Worm (Caenorhabditis elegans) whole organism, L4/young adult: ENCODE measurements around the gene F52C6.4.

ENCODE experiments used
- W03F9.2 ChIP-seq: fragments of 150-350 bp; optimal IDR thresholded peaks from 2 replicates; lab custom pipeline; 2014; ENCODE audit warnings: missing biosample characterization, missing genetic modification characterization
- dao-5 ChIP-seq: sonication (generic microtip); optimal IDR thresholded peaks from 2 replicates; lab custom pipeline; 2016; ENCODE audit warnings: missing genotype, missing genetic modification characterization, moderate library complexity, missing compliant biosample characterization
- him-1 ChIP-seq: sonication (generic microtip); optimal IDR thresholded peaks from 2 replicates; lab custom pipeline; 2016; ENCODE audit warnings: missing genotype, missing genetic modification reagents, missing genetic modification characterization, missing compliant biosample characterization

F52C6.4 gene

ce11 chrII:1922665-1923187 is at the start of gene F52C6.4, which contains the start of gene bath-2:
TSS of gene F52C6.4 (plus strand) at chrII:1923137.
TSS of gene bath-2 (minus strand) at chrII:1922765.
- TF ChIP-seq him-1 (tag; lab: Kevin White, UChicago) (no peak), W03F9.2 (tag; lab: Kevin White, UChicago) (no peak), dao-5 (tag; lab: Kevin White, UChicago) (no peak)

- no peak for TF ChIP-seq dao-5 (tag; lab: Kevin White, UChicago)
- no peak for TF ChIP-seq him-1 (tag; lab: Kevin White, UChicago)
- TF ChIP-seq W03F9.2 (tag; lab: Kevin White, UChicago): no peak
These were observed 47.3 kb upstream of the F52C6.4 start, which contains the start of gene math-13 for ce11 chrII:1875658-1876057. TSS of gene math-13 (plus strand) at chrII:1875958.

ce11 chrII:1878663-1879062 is 44.3 kb upstream of the F52C6.4 start, which contains the start of gene math-16:
TSS of gene math-16 (minus strand) at chrII:1878763.
- TF ChIP-seq him-1 (tag; lab: Kevin White, UChicago): no peak
- no peak for TF ChIP-seq dao-5 (tag; lab: Kevin White, UChicago)
- TF ChIP-seq W03F9.2 (tag; lab: Kevin White, UChicago): no peak

- TF ChIP-seq dao-5 (tag; lab: Kevin White, UChicago): no peak
- TF ChIP-seq him-1 (tag; lab: Kevin White, UChicago): no peak
- TF ChIP-seq W03F9.2 (tag; lab: Kevin White, UChicago): no peak
These were observed 40.2 kb upstream of the F52C6.4 start, which contains the start of gene math-5 for ce11 chrII:1882705-1883104. TSS of gene math-5 (minus strand) at chrII:1882805.

- TF ChIP-seq him-1 (tag; lab: Kevin White, UChicago) (no peak), W03F9.2 (tag; lab: Kevin White, UChicago) (no peak), dao-5 (tag; lab: Kevin White, UChicago) (no peak)
These were observed 38.3 kb upstream of the F52C6.4 start, which contains the start of gene math-6 for ce11 chrII:1884635-1885034. TSS of gene math-6 (minus strand) at chrII:1884735.

ce11 chrII:1886379-1886778 is 36.6 kb upstream of the F52C6.4 start, which contains the start of gene math-7:
TSS of gene math-7 (minus strand) at chrII:1886479.
- TF ChIP-seq dao-5 (tag; lab: Kevin White, UChicago) (no peak), W03F9.2 (tag; lab: Kevin White, UChicago) (no peak), him-1 (tag; lab: Kevin White, UChicago) (no peak)

- TF ChIP-seq W03F9.2 (tag; lab: Kevin White, UChicago): no peak
- no peak for TF ChIP-seq him-1 (tag; lab: Kevin White, UChicago)
- no peak for TF ChIP-seq dao-5 (tag; lab: Kevin White, UChicago)
These were observed 33.9 kb upstream of the F52C6.4 start, which contains the start of gene math-8 for ce11 chrII:1889071-1889470. TSS of gene math-8 (minus strand) at chrII:1889171.

ce11 chrII:1890682-1891081 is 32.3 kb upstream of the F52C6.4 start, which contains the start of gene math-9:
TSS of gene math-9 (minus strand) at chrII:1890782.
- no peak for TF ChIP-seq him-1 (tag; lab: Kevin White, UChicago)
- TF ChIP-seq dao-5 (tag; lab: Kevin White, UChicago): no peak
- TF ChIP-seq W03F9.2 (tag; lab: Kevin White, UChicago): no peak

- TF ChIP-seq W03F9.2 (tag; lab: Kevin White, UChicago) (no peak), dao-5 (tag; lab: Kevin White, UChicago) (no peak), him-1 (tag; lab: Kevin White, UChicago) (no peak)
These were observed 29.0 kb upstream of the F52C6.4 start, which contains the start of gene C16C4.1 for ce11 chrII:1893912-1894311. TSS of gene C16C4.1 (plus strand) at chrII:1894212.

ce11 chrII:1895278-1895677 is 27.7 kb upstream of the F52C6.4 start, which contains the start of gene C46F9.5:
TSS of gene C46F9.5 (plus strand) at chrII:1895578.
- TF ChIP-seq W03F9.2 (tag; lab: Kevin White, UChicago) (no peak), dao-5 (tag; lab: Kevin White, UChicago) (no peak), him-1 (tag; lab: Kevin White, UChicago) (no peak)

ce11 chrII:1895762-1896161 is 27.2 kb upstream of the F52C6.4 start, which contains the start of gene math-25:
TSS of gene math-25 (plus strand) at chrII:1896062.
- TF ChIP-seq him-1 (tag; lab: Kevin White, UChicago): no peak
- TF ChIP-seq W03F9.2 (tag; lab: Kevin White, UChicago): no peak
- TF ChIP-seq dao-5 (tag; lab: Kevin White, UChicago): no peak

ce11 chrII:1897936-1898335 is 25.0 kb upstream of the F52C6.4 start, which contains the start of gene C46F9.6:
TSS of gene C46F9.6 (plus strand) at chrII:1898236.
- TF ChIP-seq dao-5 (tag; lab: Kevin White, UChicago): no peak
- no peak for TF ChIP-seq W03F9.2 (tag; lab: Kevin White, UChicago)
- no peak for TF ChIP-seq him-1 (tag; lab: Kevin White, UChicago)

ce11 chrII:1899934-1900333 is 23.0 kb upstream of the F52C6.4 start, which contains the start of gene math-24:
TSS of gene math-24 (plus strand) at chrII:1900234.
- TF ChIP-seq W03F9.2 (tag; lab: Kevin White, UChicago) (no peak), him-1 (tag; lab: Kevin White, UChicago) (no peak), dao-5 (tag; lab: Kevin White, UChicago) (no peak)
